Worm (Caenorhabditis elegans) whole organism, late embryonic: ENCODE results near the gene Y75B12B.1.

Experiments used
- F13H6.1 ChIP-seq: sonication (generic microtip); optimal IDR thresholded peaks from 2 replicates; lab custom pipeline; 2016; ENCODE audit warnings: missing genetic modification characterization, missing compliant biosample characterization
- K02D7.2 ChIP-seq: sonication (generic microtip); optimal IDR thresholded peaks from 2 replicates; lab custom pipeline; 2017; ENCODE audit warnings: mild to moderate bottlenecking, missing genetic modification characterization, missing compliant biosample characterization
- ama-1 ChIP-seq: fragments of 150-350 bp; optimal IDR thresholded peaks from 2 replicates; lab custom pipeline; 2014
- ceh-6 ChIP-seq: fragments of 200-800 bp; sonication (Bioruptor generic); optimal IDR thresholded peaks from 2 replicates; lab custom pipeline; 2018; ENCODE audit warnings: mild to moderate bottlenecking, missing genetic modification characterization, missing compliant biosample characterization
- fkh-10 ChIP-seq: fragments of 150-350 bp; optimal IDR thresholded peaks from 2 replicates; lab custom pipeline; 2014; ENCODE audit warnings: missing biosample characterization, missing genetic modification reagents, missing genetic modification characterization
- hlh-8 ChIP-seq: sonication (generic microtip); optimal IDR thresholded peaks from 2 replicates; lab custom pipeline; 2016; ENCODE audit warnings: missing genotype, missing genetic modification characterization, missing compliant biosample characterization
- madf-2 ChIP-seq: sonication (generic microtip); optimal IDR thresholded peaks from 2 replicates; lab custom pipeline; 2017; ENCODE audit warnings: missing genetic modification characterization, missing compliant biosample characterization
- nfya-1 ChIP-seq: sonication (generic microtip); optimal IDR thresholded peaks from 2 replicates; lab custom pipeline; 2017; ENCODE audit warnings: missing genetic modification characterization, mild to moderate bottlenecking, missing compliant biosample characterization, antibody characterized with exemption, moderate library complexity
- nhr-11 ChIP-seq: fragments of 150-350 bp; optimal IDR thresholded peaks from 2 replicates; lab custom pipeline; 2014; ENCODE audit warnings: missing biosample characterization, missing genetic modification characterization
- odd-2 ChIP-seq: sonication (generic microtip); optimal IDR thresholded peaks from 2 replicates; lab custom pipeline; 2017; ENCODE audit warnings: antibody characterized with exemption, mild to moderate bottlenecking, missing genetic modification characterization, missing compliant biosample characterization
- pag-3 ChIP-seq: sonication (generic microtip); optimal IDR thresholded peaks from 2 replicates; lab custom pipeline; 2016; ENCODE audit warnings: missing compliant biosample characterization, missing genetic modification characterization, borderline replicate concordance
- pha-4 ChIP-seq: fragments of 150-350 bp; optimal IDR thresholded peaks from 2 replicates; lab custom pipeline; 2018; ENCODE audit warnings: missing biosample characterization, missing genetic modification reagents, missing genetic modification characterization
- pqm-1 ChIP-seq: sonication (generic microtip); optimal IDR thresholded peaks from 2 replicates; lab custom pipeline; 2016; ENCODE audit warnings: missing genetic modification characterization, missing compliant biosample characterization
- tbx-2 ChIP-seq: sonication (generic microtip); optimal IDR thresholded peaks from 2 replicates; lab custom pipeline; 2016; ENCODE audit warnings: missing genetic modification characterization, missing compliant biosample characterization

DNA sequence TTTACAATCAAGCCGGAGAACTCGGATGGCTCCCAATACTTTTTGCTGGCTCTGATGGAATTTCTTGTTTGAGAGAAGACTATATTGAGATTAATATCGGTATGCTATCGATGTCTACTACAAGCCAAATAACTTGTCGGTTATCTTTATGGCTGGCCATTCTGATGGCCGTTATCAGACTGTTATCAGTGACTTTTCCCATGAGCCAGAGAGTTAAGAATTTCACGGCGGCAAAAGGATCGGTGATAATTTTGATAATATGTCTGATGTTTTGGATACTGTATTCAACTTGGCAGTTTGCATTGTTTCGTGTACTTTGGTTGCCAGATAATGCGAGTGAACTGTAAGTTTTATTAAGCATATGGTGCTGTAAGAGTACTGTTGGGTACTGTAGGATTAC is 41.7 kb downstream of the Y75B12B.1 start:
- no peak for TF ChIP-seq pqm-1 (tag; lab: Kevin White, UChicago)
- no peak for TF ChIP-seq pag-3 (tag; lab: Kevin White, UChicago)
- no peak for TF ChIP-seq fkh-10 (GFP tag; lab: Kevin White, UChicago)
- TF ChIP-seq pha-4 (tag; lab: Kevin White, UChicago): no peak
- no peak for TF ChIP-seq nhr-11 (tag; lab: Kevin White, UChicago)
- no peak for TF ChIP-seq odd-2 (tag; lab: Kevin White, UChicago)
- no peak for TF ChIP-seq ceh-6 (GFP tag; lab: Kevin White, UChicago)
- TF ChIP-seq K02D7.2 (tag; lab: Kevin White, UChicago): no peak
- no peak for TF ChIP-seq tbx-2 (tag; lab: Kevin White, UChicago)
- no peak for TF ChIP-seq hlh-8
- TF ChIP-seq ama-1: no peak
- TF ChIP-seq madf-2 (tag; lab: Kevin White, UChicago): no peak
- no peak for TF ChIP-seq F13H6.1 (tag; lab: Kevin White, UChicago)
- TF ChIP-seq nfya-1 (tag; lab: Kevin White, UChicago): no peak
